Worm (Caenorhabditis elegans) whole organism, L2 larva: ENCODE measurements around the gene nspa-10.

Experiments used
- R02D3.7 ChIP-seq: fragments of 150-350 bp; optimal IDR thresholded peaks from 2 replicates; lab custom pipeline; 2014; ENCODE audit warnings: missing biosample characterization, missing genetic modification characterization
- ama-1 ChIP-seq: fragments of 150-350 bp; optimal IDR thresholded peaks from 2 replicates; lab custom pipeline; 2018; ENCODE audit warnings: inconsistent platforms
- elt-3 ChIP-seq: sonication (generic microtip); optimal IDR thresholded peaks from 2 replicates; lab custom pipeline; 2017; ENCODE audit warnings: missing biosample characterization, missing genetic modification characterization
- gmeb-1 ChIP-seq: fragments of 150-350 bp; optimal IDR thresholded peaks from 2 replicates; lab custom pipeline; 2014; ENCODE audit warnings: missing biosample characterization, missing genetic modification characterization
- lin-11 ChIP-seq: fragments of 150-350 bp; sonication (generic microtip); optimal IDR thresholded peaks from 2 replicates; lab custom pipeline; 2014; ENCODE audit warnings: missing biosample characterization, missing genetic modification characterization, inconsistent platforms, mixed read lengths
- lin-39 ChIP-seq: fragments of 150-350 bp; optimal IDR thresholded peaks from 2 replicates; lab custom pipeline; 2014; ENCODE audit warnings: missing biosample characterization, missing genetic modification reagents, missing genetic modification characterization
- nhr-6 ChIP-seq: fragments of 150-350 bp; optimal IDR thresholded peaks from 2 replicates; lab custom pipeline; 2014; ENCODE audit warnings: missing biosample characterization, missing genetic modification characterization
- nhr-77 ChIP-seq: fragments of 150-350 bp; optimal IDR thresholded peaks from 2 replicates; lab custom pipeline; 2014; ENCODE audit warnings: missing biosample characterization, missing genetic modification characterization
- snpc-4 ChIP-seq: fragments of 150-350 bp; optimal IDR thresholded peaks from 2 replicates; lab custom pipeline; 2014; ENCODE audit warnings: missing biosample characterization, missing genetic modification characterization
- ztf-11 ChIP-seq: sonication (generic microtip); optimal IDR thresholded peaks from 2 replicates; lab custom pipeline; 2017; ENCODE audit warnings: missing biosample characterization, missing genetic modification characterization

DNA sequence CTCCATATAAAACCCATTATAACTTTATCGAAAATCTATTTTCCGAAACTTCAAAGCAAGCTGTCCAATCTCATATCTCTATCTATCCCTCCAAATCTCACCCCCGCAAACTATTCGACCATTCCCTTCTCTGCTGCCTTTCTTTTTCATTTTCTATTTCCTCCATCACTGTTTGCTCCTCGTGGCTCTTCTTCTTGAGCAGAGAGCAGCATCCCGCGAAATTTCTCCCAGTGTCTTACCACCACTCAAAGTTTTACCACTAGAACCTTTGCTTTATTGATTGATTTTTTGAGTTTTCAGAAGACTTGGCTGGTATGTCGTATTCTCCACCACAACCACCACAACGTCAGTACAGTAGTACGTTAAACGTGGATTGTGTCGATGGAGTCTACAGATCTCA, 20.9 kb downstream of the nspa-10 start, which contains the start of gene oig-3:
- TF ChIP-seq snpc-4 (no peak), elt-3 (tag; lab: Kevin White, UChicago) (no peak), R02D3.7 (tag; lab: Kevin White, UChicago) (no peak), lin-39 (tag; lab: Kevin White, UChicago) (no peak), lin-11 (tag; lab: Kevin White, UChicago) (no peak), nhr-6 (tag; lab: Kevin White, UChicago) (no peak), nhr-77 (no peak), ztf-11 (tag; lab: Kevin White, UChicago) (no peak), ama-1 (lab: Kevin White, UChicago) (no peak), gmeb-1 (tag; lab: Kevin White, UChicago) (no peak)
